Worm (Caenorhabditis elegans): ENCODE data around the gene nhr-130.

ce11 chrV:483289-483795, at the start of gene nhr-130:
- TF ChIP-seq dve-1 (tag; optimal IDR thresholded peaks at IDR 0.05) (no peak), ama-1 (optimal IDR thresholded peaks at IDR 0.05) (no peak), ets-4 (tag; optimal IDR thresholded peaks at IDR 0.05) (no peak)

Measured in whole organism, late embryonic.